Fruit fly (Drosophila melanogaster) whole organism, embryonic: ENCODE data around the gene sunn.

Source experiments
- Bteb2 ChIP-seq: fragments of 200-800 bp; sonication (Bioruptor generic); optimal IDR thresholded peaks from 2 replicates; lab custom pipeline; 2016; ENCODE audit warnings: missing biosample characterization, missing genetic modification characterization
- C15 ChIP-seq: fragments of 200-800 bp; sonication (Bioruptor generic); IDR thresholded peaks from 3 replicates; pipeline ENCODE4 v1.3.6; 2022; ENCODE audit warnings: missing biosample characterization, missing genetic modification characterization
- CG10274 ChIP-seq: fragments of 200-800 bp; sonication (Bioruptor generic); optimal IDR thresholded peaks from 3 replicates; lab custom pipeline; 2017; ENCODE audit warnings: missing biosample characterization, mild to moderate bottlenecking, missing genetic modification characterization
- CG10543 ChIP-seq: fragments of 200-800 bp; sonication (Bioruptor generic); optimal IDR thresholded peaks from 3 replicates; lab custom pipeline; 2017; ENCODE audit warnings: missing biosample characterization, mild to moderate bottlenecking, missing genetic modification characterization, moderate library complexity
- CG11093 ChIP-seq: fragments of 200-800 bp; sonication (Bioruptor generic); IDR thresholded peaks from 3 replicates; pipeline ENCODE4 v1.3.6; 2022; ENCODE audit warnings: missing biosample characterization, missing genetic modification characterization
- CG12659 ChIP-seq: fragments of 200-800 bp; sonication (Bioruptor generic); optimal IDR thresholded peaks from 3 replicates; lab custom pipeline; 2017; ENCODE audit warnings: mild to moderate bottlenecking, missing biosample characterization, missing genetic modification reagents, missing genetic modification characterization
- CG14667 ChIP-seq: fragments of 200-800 bp; sonication (Bioruptor generic); IDR thresholded peaks from 2 replicates; pipeline ENCODE4 v1.3.6; 2022; ENCODE audit warnings: missing biosample characterization, missing genetic modification characterization
- CG14860 ChIP-seq: fragments of 200-800 bp; sonication (Bioruptor generic); IDR thresholded peaks from 3 replicates; pipeline ENCODE4 v1.3.6; 2022; ENCODE audit warnings: missing biosample characterization, missing genetic modification characterization; ENCODE audit not compliant: partially characterized antibody
- CG17385 ChIP-seq: fragments of 200-800 bp; sonication (Bioruptor generic); optimal IDR thresholded peaks from 3 replicates; lab custom pipeline; 2018; ENCODE audit warnings: missing biosample characterization, mild to moderate bottlenecking, missing genetic modification characterization
- CG18262 ChIP-seq: fragments of 200-800 bp; optimal IDR thresholded peaks from 3 replicates; lab custom pipeline; 2019; ENCODE audit warnings: missing biosample characterization, mild to moderate bottlenecking, missing genetic modification characterization, moderate library complexity
- CG2129 ChIP-seq: fragments of 200-800 bp; sonication (Bioruptor generic); IDR thresholded peaks from 2 replicates; pipeline ENCODE4 v1.3.6; 2022; ENCODE audit warnings: missing biosample characterization, missing genetic modification characterization; ENCODE audit not compliant: partially characterized antibody
- CG3065 ChIP-seq: fragments of 200-800 bp; sonication (Bioruptor generic); optimal IDR thresholded peaks from 2 replicates; lab custom pipeline; 2016; ENCODE audit warnings: missing biosample characterization, missing genetic modification characterization
- CG3281 ChIP-seq: fragments of 200-800 bp; sonication (Bioruptor generic); optimal IDR thresholded peaks from 3 replicates; lab custom pipeline; 2017; ENCODE audit warnings: missing biosample characterization, mild to moderate bottlenecking, missing genetic modification characterization
- CG34224 ChIP-seq: fragments of 200-800 bp; sonication (Bioruptor generic); IDR thresholded peaks from 3 replicates; pipeline ENCODE4 v1.3.6; 2022; ENCODE audit warnings: missing biosample characterization, missing genetic modification characterization; ENCODE audit not compliant: partially characterized antibody
- CG34376 ChIP-seq: fragments of 200-800 bp; sonication (Bioruptor generic); optimal IDR thresholded peaks from 2 replicates; lab custom pipeline; 2018; ENCODE audit warnings: missing biosample characterization, mild to moderate bottlenecking, missing genetic modification characterization
- CG6654 ChIP-seq: fragments of 200-800 bp; sonication (Bioruptor generic); optimal IDR thresholded peaks from 2 replicates; lab custom pipeline; 2017; ENCODE audit warnings: missing biosample characterization, mild to moderate bottlenecking, missing genetic modification characterization
- CG9797 ChIP-seq: fragments of 200-800 bp; sonication (Bioruptor generic); optimal IDR thresholded peaks from 3 replicates; lab custom pipeline; 2018; ENCODE audit warnings: missing biosample characterization, mild to moderate bottlenecking, missing genetic modification characterization
- Dip3 ChIP-seq: fragments of 200-800 bp; sonication (Bioruptor generic); optimal IDR thresholded peaks from 3 replicates; lab custom pipeline; 2016; ENCODE audit warnings: missing biosample characterization, missing genetic modification characterization
- Dref ChIP-seq: fragments of 200-800 bp; sonication (Bioruptor generic); IDR thresholded peaks from 2 replicates; pipeline ENCODE4 v1.3.6; 2022; ENCODE audit warnings: missing biosample characterization, missing genetic modification characterization
- GATAe ChIP-seq: fragments of 200-800 bp; sonication (Bioruptor generic); conservative IDR thresholded peaks from 2 replicates; pipeline ENCODE4 v1.3.6; 2022; ENCODE audit warnings: missing biosample characterization, missing genetic modification characterization
- HLH4C ChIP-seq: fragments of 200-800 bp; sonication (Bioruptor generic); IDR thresholded peaks from 3 replicates; pipeline ENCODE4 v1.3.6; 2022; ENCODE audit warnings: missing biosample characterization, missing genetic modification characterization; ENCODE audit not compliant: partially characterized antibody
- Hey ChIP-seq: fragments of 200-800 bp; sonication (Bioruptor generic); optimal IDR thresholded peaks from 3 replicates; lab custom pipeline; 2018; ENCODE audit warnings: missing biosample characterization, mild to moderate bottlenecking, missing genetic modification characterization
- HmgZ ChIP-seq: fragments of 200-800 bp; sonication (Bioruptor generic); optimal IDR thresholded peaks from 2 replicates; lab custom pipeline; 2018; ENCODE audit warnings: missing biosample characterization, mild to moderate bottlenecking, missing genetic modification characterization
- Hmr ChIP-seq: fragments of 200-800 bp; sonication (Bioruptor generic); optimal IDR thresholded peaks from 3 replicates; lab custom pipeline; 2017; ENCODE audit warnings: mild to moderate bottlenecking, missing biosample characterization, missing genetic modification reagents, missing genetic modification characterization
- Med ChIP-seq: fragments of 200-800 bp; sonication (Bioruptor generic); peaks from one replicate; lab custom pipeline; 2016; ENCODE audit warnings: missing biosample characterization, missing genetic modification characterization, mild to moderate bottlenecking, inconsistent platforms, moderate library complexity
- Meics ChIP-seq: fragments of 200-800 bp; sonication (Bioruptor generic); optimal IDR thresholded peaks from 2 replicates; lab custom pipeline; 2017; ENCODE audit warnings: missing biosample characterization, mild to moderate bottlenecking, missing genetic modification characterization
- Mrtf ChIP-seq: fragments of 200-800 bp; sonication (Bioruptor generic); IDR thresholded peaks from 3 replicates; pipeline ENCODE4 v1.3.6; 2022; ENCODE audit warnings: missing biosample characterization, missing genetic modification characterization
- NC2α ChIP-seq: fragments of 200-800 bp; sonication (Bioruptor generic); optimal IDR thresholded peaks from 2 replicates; lab custom pipeline; 2016; ENCODE audit warnings: missing biosample characterization, missing genetic modification characterization
- Oli ChIP-seq: fragments of 200-800 bp; sonication (Bioruptor generic); optimal IDR thresholded peaks from 2 replicates; lab custom pipeline; 2018; ENCODE audit warnings: missing biosample characterization, mild to moderate bottlenecking, missing genetic modification characterization, moderate library complexity
- ap ChIP-seq: fragments of 200-800 bp; sonication (Bioruptor generic); IDR thresholded peaks from 2 replicates; pipeline ENCODE4 v1.3.6; 2022; ENCODE audit warnings: missing biosample characterization, missing genetic modification characterization
- chif ChIP-seq, 2 experiments: fragments of 200-800 bp; sonication (Bioruptor generic); optimal IDR thresholded peaks; 3 replicates each; lab custom pipeline; 2016; ENCODE audit warnings: missing biosample characterization in 2 of 2, missing genetic modification characterization in 2 of 2
- chn ChIP-seq: fragments of 200-800 bp; sonication (Bioruptor generic); optimal IDR thresholded peaks from 2 replicates; lab custom pipeline; 2016; ENCODE audit warnings: missing biosample characterization, missing genetic modification characterization
- ci ChIP-seq: fragments of 200-800 bp; sonication (Bioruptor generic); IDR thresholded peaks from 3 replicates; pipeline ENCODE4 v1.3.6; 2022; ENCODE audit warnings: missing biosample characterization, missing genetic modification characterization
- cwo ChIP-seq: fragments of 200-800 bp; sonication (Bioruptor generic); optimal IDR thresholded peaks from 3 replicates; lab custom pipeline; 2017; ENCODE audit warnings: missing biosample characterization, missing genetic modification characterization, mild to moderate bottlenecking, moderate library complexity, missing genetic modification reagents
- fd64A ChIP-seq: fragments of 200-800 bp; sonication (Bioruptor generic); optimal IDR thresholded peaks from 3 replicates; lab custom pipeline; 2018; ENCODE audit warnings: missing biosample characterization, mild to moderate bottlenecking, missing genetic modification characterization
- ftz-f1 ChIP-seq: fragments of 200-800 bp; sonication (Bioruptor generic); optimal IDR thresholded peaks from 2 replicates; lab custom pipeline; 2016; ENCODE audit warnings: missing biosample characterization, missing genetic modification characterization
- inv ChIP-seq: fragments of 200-800 bp; sonication (Bioruptor generic); IDR thresholded peaks from 2 replicates; pipeline ENCODE4 v1.3.6; 2022; ENCODE audit warnings: missing biosample characterization, missing genetic modification characterization; ENCODE audit not compliant: partially characterized antibody
- kay ChIP-seq: fragments of 200-800 bp; sonication (Bioruptor generic); optimal IDR thresholded peaks from 2 replicates; lab custom pipeline; 2016; ENCODE audit warnings: missing biosample characterization, missing genetic modification characterization
- nau ChIP-seq: fragments of 200-800 bp; sonication (Bioruptor generic); optimal IDR thresholded peaks from 3 replicates; lab custom pipeline; 2017; ENCODE audit warnings: missing biosample characterization, mild to moderate bottlenecking, missing genetic modification characterization, missing genetic modification reagents
- onecut ChIP-seq: fragments of 200-800 bp; sonication (Bioruptor generic); IDR thresholded peaks from 2 replicates; pipeline ENCODE4 v1.3.6; 2022; ENCODE audit warnings: missing biosample characterization, missing genetic modification characterization
- sd ChIP-seq: fragments of 200-800 bp; sonication (Bioruptor generic); optimal IDR thresholded peaks from 3 replicates; lab custom pipeline; 2018; ENCODE audit warnings: missing biosample characterization, mild to moderate bottlenecking, missing genetic modification characterization, moderate library complexity
- sens ChIP-seq: fragments of 200-800 bp; sonication (Bioruptor generic); peaks from one replicate; lab custom pipeline; 2016; ENCODE audit warnings: missing biosample characterization, missing genetic modification characterization
- sna ChIP-seq: fragments of 200-800 bp; sonication (Bioruptor generic); IDR thresholded peaks from 2 replicates; pipeline ENCODE4 v1.3.6; 2022; ENCODE audit warnings: missing biosample characterization, missing genetic modification characterization; ENCODE audit not compliant: partially characterized antibody
- vnd ChIP-seq: fragments of 200-800 bp; sonication (Bioruptor generic); IDR thresholded peaks from 3 replicates; pipeline ENCODE4 v1.3.6; 2022; ENCODE audit warnings: missing biosample characterization, missing genetic modification characterization; ENCODE audit not compliant: partially characterized antibody

The sunn gene

dm6 chr3L:11765695-11766232 lies 37.6 kb downstream of the sunn start, which contains the start of gene loaf (continued):
- TF ChIP-seq sna (GFP tag; lab: Robert Waterston, UW) (peak; percentile 29; the same call in 1 of the 2 replicates), ftz-f1 (peak; percentile 0), Dref (GFP tag; lab: Robert Waterston, UW) (peak; percentile 44; the same call in 1 of the 2 replicates), Meics (GFP tag; lab: Kevin White, UChicago) (no peak), C15 (0 out of 3 replicates have a peak, but pooled peaks have one; percentile 8)

DNA sequence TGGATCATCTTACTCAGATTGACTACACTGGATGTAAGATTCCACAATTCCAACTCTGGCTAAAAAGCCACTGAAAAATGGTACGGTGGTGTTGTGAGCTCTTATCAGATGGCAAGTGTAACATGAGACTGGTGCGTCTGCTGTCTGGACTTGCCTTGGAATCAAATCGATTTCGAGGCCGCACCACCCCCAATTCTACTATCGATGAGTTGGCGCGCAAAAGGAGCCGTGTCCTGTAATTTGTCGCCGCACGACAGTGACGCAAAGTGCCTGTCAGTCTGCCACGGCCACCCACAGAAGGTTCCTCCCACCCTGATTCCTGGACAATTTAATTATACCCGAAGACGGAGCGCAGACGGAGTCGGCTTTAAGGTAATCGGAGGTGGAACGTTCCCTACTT lies 38.4 kb downstream of the sunn start:
- TF ChIP-seq onecut (GFP tag; lab: Robert Waterston, UW) (peak; percentile 73), Med (GFP tag; lab: Kevin White, UChicago) (peak; percentile 53), CG9797 (GFP tag; lab: Kevin White, UChicago) (no peak), ap (GFP tag; lab: Robert Waterston, UW) (no peak), CG12659 (GFP tag; lab: Kevin White, UChicago) (no peak)

DNA sequence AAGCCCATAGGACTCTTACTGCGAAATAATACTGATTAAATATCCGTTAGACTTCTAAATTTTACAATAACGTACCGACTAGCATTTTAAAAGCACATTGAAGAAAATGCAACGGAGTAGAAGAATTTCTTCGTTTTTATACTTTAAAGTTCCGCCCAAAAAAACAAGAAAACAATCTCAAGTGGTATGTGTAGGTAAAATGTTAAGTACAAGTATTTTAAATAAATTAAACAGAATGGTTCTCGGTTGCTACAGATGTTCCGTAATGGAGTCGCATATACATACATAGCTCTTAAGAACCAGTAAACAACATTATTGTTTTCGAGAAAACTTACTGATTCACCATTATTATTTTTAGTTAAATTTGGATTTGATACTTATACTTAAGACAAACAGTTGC lies 43.9 kb downstream of the sunn start, which contains the start of gene Muc68D:
Gene Muc68D, minus strand, starts transcription at position 101 of the 400 bp plus-strand sequence.
- TF ChIP-seq CG3281 (GFP tag; lab: Kevin White, UChicago) = no peak
- no peak for TF ChIP-seq CG17385 (GFP tag; lab: Kevin White, UChicago)
- TF ChIP-seq Dip3 (GFP tag; lab: Kevin White, UChicago) = no peak
- no peak for TF ChIP-seq kay (GFP tag; lab: Kevin White, UChicago)
- no peak for TF ChIP-seq CG2129 (GFP tag; lab: Robert Waterston, UW)
- TF ChIP-seq fd64A = no peak
- TF ChIP-seq, all 482 proteins: peak for 0

dm6 chr3L:11772608-11773017 lies 44.5 kb downstream of the sunn start:
- TF ChIP-seq ci (GFP tag; lab: Robert Waterston, UW) = peak; percentile 40; the same call in 1 of the 3 replicates
- TF ChIP-seq CG18262 (tag; lab: Kevin White, UChicago) = no peak
- TF ChIP-seq chn (GFP tag; lab: Kevin White, UChicago) = no peak
- TF ChIP-seq CG3065 (GFP tag; lab: Kevin White, UChicago) = peak; percentile 55
- no peak for TF ChIP-seq CG14860 (GFP tag; lab: Robert Waterston, UW)
- TF ChIP-seq CG14667 (GFP tag; lab: Robert Waterston, UW) = no peak
- TF ChIP-seq HmgZ (tag; lab: Kevin White, UChicago) = peak; percentile 64
- TF ChIP-seq CG11093 = no peak
- TF ChIP-seq cwo = peak; percentile 25
- peak; percentile 83 for TF ChIP-seq CG34376 (GFP tag; lab: Kevin White, UChicago)
- peak; percentile 78 for TF ChIP-seq sd (tag; lab: Kevin White, UChicago)
- no peak for TF ChIP-seq chif (GFP tag; optimal IDR thresholded peaks at IDR 0.05; lab: Kevin White, UChicago)
- TF ChIP-seq HLH4C (GFP tag; lab: Robert Waterston, UW) = 0 out of 3 replicates have a peak, but pooled peaks have one; percentile 33
- 0 out of 3 replicates have a peak, but pooled peaks have one; percentile 13 for TF ChIP-seq CG34224 (GFP tag; lab: Robert Waterston, UW)
- no peak for TF ChIP-seq Mrtf
- TF ChIP-seq Bteb2 (GFP tag; lab: Kevin White, UChicago) = no peak
- peak; percentile 69 for TF ChIP-seq Hey
- TF ChIP-seq vnd (GFP tag; lab: Robert Waterston, UW) = no peak
- TF ChIP-seq inv = peak; percentile 22; the same call in 1 of the 2 replicates
- peak; percentile 89 for TF ChIP-seq CG10543
- no peak for TF ChIP-seq Oli (tag; lab: Kevin White, UChicago)
- no peak for TF ChIP-seq NC2α
- TF ChIP-seq sens (GFP tag; lab: Kevin White, UChicago) = no peak
- peak; percentile 48 for TF ChIP-seq nau
- TF ChIP-seq Hmr (GFP tag; lab: Kevin White, UChicago) = peak; percentile 35
- peak; percentile 98 for TF ChIP-seq GATAe
- TF ChIP-seq CG10274 (GFP tag; lab: Kevin White, UChicago) = no peak
- no peak for TF ChIP-seq CG6654 (GFP tag; lab: Kevin White, UChicago)
